Worm (Caenorhabditis elegans) whole organism, L3 larva: ENCODE data around the gene T26A5.8.

Experiments
- ama-1 ChIP-seq: fragments of 150-350 bp; optimal IDR thresholded peaks from 2 replicates; lab custom pipeline; 2018
- elt-1 ChIP-seq: fragments of 150-350 bp; optimal IDR thresholded peaks from 2 replicates; lab custom pipeline; 2014; ENCODE audit warnings: missing biosample characterization, missing genetic modification characterization
- fkh-10 ChIP-seq: sonication (generic microtip); optimal IDR thresholded peaks from 2 replicates; lab custom pipeline; 2017; ENCODE audit warnings: missing biosample characterization, missing genetic modification reagents, missing genetic modification characterization
- fos-1 ChIP-seq: fragments of 150-350 bp; optimal IDR thresholded peaks from 2 replicates; lab custom pipeline; 2014; ENCODE audit warnings: missing biosample characterization, missing genetic modification characterization
- jun-1 ChIP-seq: fragments of 150-350 bp; optimal IDR thresholded peaks from 2 replicates; lab custom pipeline; 2014; ENCODE audit warnings: missing biosample characterization, missing genetic modification reagents, missing genetic modification characterization
- nhr-28 ChIP-seq: fragments of 150-350 bp; optimal IDR thresholded peaks from 2 replicates; lab custom pipeline; 2014; ENCODE audit warnings: missing biosample characterization, missing genetic modification characterization

DNA sequence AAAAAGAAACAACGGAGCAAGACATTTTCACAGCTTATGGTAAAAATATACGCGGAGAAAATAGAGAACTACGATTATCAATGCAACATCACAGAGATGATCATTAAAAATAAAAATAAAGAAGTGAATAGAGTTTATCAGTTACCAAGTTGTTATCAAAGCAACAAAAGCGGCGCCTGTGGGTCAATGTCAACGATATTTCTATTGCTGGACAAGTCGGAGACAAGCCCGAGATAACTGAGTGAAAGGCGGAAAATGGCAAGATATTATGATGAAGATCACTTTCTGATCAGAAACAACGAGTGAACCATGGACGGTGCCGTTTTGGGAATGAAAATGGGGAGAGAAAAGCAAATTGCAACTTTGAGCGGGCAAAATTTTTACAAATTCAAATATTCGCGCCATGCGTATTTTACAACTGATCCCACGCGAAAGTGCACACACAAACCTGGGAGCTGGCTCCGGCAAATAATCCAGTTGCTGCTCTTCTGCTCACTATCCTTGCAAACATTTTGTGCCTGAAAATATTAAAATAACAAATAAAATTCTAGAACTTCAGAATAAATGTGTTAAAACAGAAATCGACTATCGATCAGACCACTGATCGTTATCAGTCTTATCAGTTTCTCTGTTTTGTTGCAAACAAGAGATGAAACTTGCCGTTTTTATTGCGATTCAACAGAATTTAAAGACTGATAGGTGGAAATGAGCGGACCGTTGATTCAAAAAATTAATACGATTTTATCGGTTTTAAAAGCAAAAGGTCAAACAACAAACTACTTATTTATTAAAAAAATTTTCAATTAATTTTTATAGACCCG lies 20.1 kb downstream of the T26A5.8 start, which contains the start of gene mel-32:
- no peak for TF ChIP-seq fkh-10 (GFP tag; lab: Kevin White, UChicago)
- no peak for TF ChIP-seq elt-1 (tag; lab: Kevin White, UChicago)
- no peak for TF ChIP-seq nhr-28 (tag; lab: Kevin White, UChicago)
- TF ChIP-seq jun-1 (tag; lab: Kevin White, UChicago) = no peak
- TF ChIP-seq ama-1 (lab: Kevin White, UChicago) = peak; percentile 22
- no peak for TF ChIP-seq fos-1 (tag; lab: Kevin White, UChicago)
